Worm (Caenorhabditis elegans) whole organism, mixed stage, embryonic: ENCODE data around the gene nrx-1.

Experiments
- M03D4.4 ChIP-seq: sonication (generic microtip); optimal IDR thresholded peaks from 2 replicates; lab custom pipeline; 2017; ENCODE audit warnings: mild to moderate bottlenecking, missing genetic modification characterization, missing compliant biosample characterization
- blmp-1 ChIP-seq: fragments of 150-350 bp; optimal IDR thresholded peaks from 2 replicates; lab custom pipeline; 2014; ENCODE audit warnings: missing biosample characterization, missing genetic modification characterization
- ceh-39 ChIP-seq: fragments of 150-350 bp; optimal IDR thresholded peaks from 2 replicates; lab custom pipeline; 2014; ENCODE audit warnings: missing biosample characterization, missing genetic modification characterization
- ceh-43 ChIP-seq: fragments of 200-800 bp; sonication (Bioruptor generic); optimal IDR thresholded peaks from 2 replicates; lab custom pipeline; 2018; ENCODE audit warnings: mild to moderate bottlenecking, missing genetic modification characterization, moderate library complexity, missing compliant biosample characterization
- ceh-83 ChIP-seq: fragments of 200-800 bp; sonication (Bioruptor generic); optimal IDR thresholded peaks from 2 replicates; lab custom pipeline; 2018; ENCODE audit warnings: mild to moderate bottlenecking, missing genetic modification characterization, missing compliant biosample characterization
- ces-1 ChIP-seq: fragments of 150-350 bp; optimal IDR thresholded peaks from 2 replicates; lab custom pipeline; 2014; ENCODE audit warnings: missing biosample characterization, missing genetic modification reagents, missing genetic modification characterization
- cnd-1 ChIP-seq: fragments of 200-800 bp; sonication (Bioruptor generic); optimal IDR thresholded peaks from 2 replicates; lab custom pipeline; 2018; ENCODE audit warnings: mild to moderate bottlenecking, missing genetic modification characterization, missing compliant biosample characterization
- drap-1 ChIP-seq: fragments of 200-800 bp; sonication (Bioruptor generic); optimal IDR thresholded peaks from 3 replicates; lab custom pipeline; 2018; ENCODE audit warnings: mild to moderate bottlenecking, missing genetic modification characterization, missing compliant biosample characterization
- elt-1 ChIP-seq: sonication (generic microtip); optimal IDR thresholded peaks from 2 replicates; lab custom pipeline; 2017; ENCODE audit warnings: missing genetic modification characterization, mild to moderate bottlenecking, missing compliant biosample characterization, antibody characterized with exemption, moderate library complexity, borderline replicate concordance; ENCODE audit not compliant: insufficient read depth
- elt-3 ChIP-seq: fragments of 150-350 bp; optimal IDR thresholded peaks from 2 replicates; lab custom pipeline; 2014; ENCODE audit warnings: missing biosample characterization, missing genetic modification characterization
- flh-1 ChIP-seq: fragments of 200-800 bp; sonication (Bioruptor generic); optimal IDR thresholded peaks from 2 replicates; lab custom pipeline; 2018; ENCODE audit warnings: mild to moderate bottlenecking, missing genetic modification characterization, moderate library complexity, missing compliant biosample characterization
- ham-2 ChIP-seq: fragments of 200-800 bp; sonication (Bioruptor generic); optimal IDR thresholded peaks from 2 replicates; lab custom pipeline; 2018; ENCODE audit warnings: mild to moderate bottlenecking, missing genetic modification characterization, missing compliant biosample characterization
- hlh-1 ChIP-seq: fragments of 150-350 bp; optimal IDR thresholded peaks from 2 replicates; lab custom pipeline; 2014; ENCODE audit warnings: missing biosample characterization, missing genetic modification reagents, missing genetic modification characterization
- lin-32 ChIP-seq: fragments of 200-800 bp; sonication (Bioruptor generic); optimal IDR thresholded peaks from 2 replicates; lab custom pipeline; 2018; ENCODE audit warnings: mild to moderate bottlenecking, missing genetic modification characterization, missing compliant biosample characterization
- lsy-2 ChIP-seq: fragments of 150-350 bp; optimal IDR thresholded peaks from 2 replicates; lab custom pipeline; 2014; ENCODE audit warnings: missing biosample characterization, missing genetic modification characterization
- mab-5 ChIP-seq: fragments of 150-350 bp; optimal IDR thresholded peaks from 2 replicates; lab custom pipeline; 2014; ENCODE audit warnings: missing biosample characterization, missing genetic modification characterization
- nhr-12 ChIP-seq: fragments of 150-350 bp; optimal IDR thresholded peaks from 2 replicates; lab custom pipeline; 2014; ENCODE audit warnings: missing biosample characterization, missing genetic modification characterization
- nhr-237 ChIP-seq: fragments of 150-350 bp; optimal IDR thresholded peaks from 2 replicates; lab custom pipeline; 2014; ENCODE audit warnings: missing biosample characterization, missing genetic modification characterization
- nhr-28 ChIP-seq: fragments of 150-350 bp; optimal IDR thresholded peaks from 2 replicates; lab custom pipeline; 2014; ENCODE audit warnings: missing biosample characterization, missing genetic modification characterization
- nhr-76 ChIP-seq: sonication (generic microtip); optimal IDR thresholded peaks from 2 replicates; lab custom pipeline; 2017; ENCODE audit warnings: missing biosample characterization, missing genetic modification characterization
- pha-4 ChIP-seq: fragments of 150-350 bp; optimal IDR thresholded peaks from 2 replicates; lab custom pipeline; 2018; ENCODE audit warnings: missing biosample characterization, missing genetic modification reagents, missing genetic modification characterization
- sem-2 ChIP-seq: fragments of 200-800 bp; sonication (Bioruptor generic); optimal IDR thresholded peaks from 2 replicates; lab custom pipeline; 2018; ENCODE audit warnings: mild to moderate bottlenecking, missing genetic modification characterization, missing compliant biosample characterization
- snpc-4 ChIP-seq: fragments of 150-350 bp; optimal IDR thresholded peaks from 2 replicates; lab custom pipeline; 2014; ENCODE audit warnings: missing biosample characterization, missing genetic modification characterization
- sptf-1 ChIP-seq: sonication (generic microtip); optimal IDR thresholded peaks from 2 replicates; lab custom pipeline; 2017; ENCODE audit warnings: mild to moderate bottlenecking, missing genetic modification characterization, moderate library complexity, missing compliant biosample characterization
- tbx-8 ChIP-seq: fragments of 200-800 bp; sonication (Bioruptor generic); optimal IDR thresholded peaks from 2 replicates; lab custom pipeline; 2018; ENCODE audit warnings: mild to moderate bottlenecking, missing genetic modification characterization, moderate library complexity, missing compliant biosample characterization
- unc-120 ChIP-seq: sonication (generic microtip); optimal IDR thresholded peaks from 2 replicates; lab custom pipeline; 2017; ENCODE audit warnings: missing genetic modification characterization, missing compliant biosample characterization; ENCODE audit not compliant: poor library complexity, severe bottlenecking
- unc-39 ChIP-seq: fragments of 150-350 bp; optimal IDR thresholded peaks from 2 replicates; lab custom pipeline; 2014; ENCODE audit warnings: missing biosample characterization, missing genetic modification characterization
- unc-62 ChIP-seq: fragments of 150-350 bp; optimal IDR thresholded peaks from 2 replicates; lab custom pipeline; 2014; ENCODE audit warnings: missing biosample characterization, missing genetic modification reagents, missing genetic modification characterization
- zip-8 ChIP-seq: fragments of 150-350 bp; optimal IDR thresholded peaks from 2 replicates; lab custom pipeline; 2014; ENCODE audit warnings: missing biosample characterization, missing genetic modification characterization
- ztf-11 ChIP-seq: fragments of 150-350 bp; optimal IDR thresholded peaks from 2 replicates; lab custom pipeline; 2014; ENCODE audit warnings: missing biosample characterization, missing genetic modification characterization

Gene nrx-1

DNA sequence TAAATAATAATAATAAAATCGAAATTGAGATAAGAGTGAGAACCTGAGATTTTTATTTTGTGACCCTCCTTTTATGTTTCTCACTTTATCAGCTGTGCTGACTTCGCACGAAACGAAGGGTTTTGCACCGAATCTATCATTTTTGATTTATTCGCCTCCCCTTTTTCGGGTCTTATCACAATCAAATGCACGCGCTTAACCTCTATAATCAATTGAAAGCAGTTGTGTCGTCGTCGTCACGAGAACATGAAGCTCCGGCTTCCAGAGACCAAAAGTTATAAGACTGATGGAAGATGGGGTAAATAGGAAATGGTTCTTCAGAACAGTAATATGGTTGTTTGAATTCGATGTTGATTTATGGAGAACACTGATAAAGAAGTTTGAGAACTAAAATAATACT lies 23.7 kb upstream of the nrx-1 start, which contains the start of gene D1054.18:
Gene D1054.18, minus strand, starts transcription at position 45 of the 400 bp plus-strand sequence.
- TF ChIP-seq elt-1 (tag; lab: Kevin White, UChicago) (no peak), M03D4.4 (no peak), lin-32 (GFP tag; lab: Kevin White, UChicago) (no peak), zip-8 (tag; lab: Kevin White, UChicago) (no peak), drap-1 (no peak), elt-3 (tag; lab: Kevin White, UChicago) (no peak), lsy-2 (tag; lab: Kevin White, UChicago) (no peak), ceh-83 (GFP tag; lab: Kevin White, UChicago) (no peak), hlh-1 (tag; lab: Kevin White, UChicago) (no peak), unc-39 (tag; lab: Kevin White, UChicago) (no peak), ham-2 (GFP tag; lab: Kevin White, UChicago) (no peak), flh-1 (GFP tag; lab: Kevin White, UChicago) (no peak)

DNA sequence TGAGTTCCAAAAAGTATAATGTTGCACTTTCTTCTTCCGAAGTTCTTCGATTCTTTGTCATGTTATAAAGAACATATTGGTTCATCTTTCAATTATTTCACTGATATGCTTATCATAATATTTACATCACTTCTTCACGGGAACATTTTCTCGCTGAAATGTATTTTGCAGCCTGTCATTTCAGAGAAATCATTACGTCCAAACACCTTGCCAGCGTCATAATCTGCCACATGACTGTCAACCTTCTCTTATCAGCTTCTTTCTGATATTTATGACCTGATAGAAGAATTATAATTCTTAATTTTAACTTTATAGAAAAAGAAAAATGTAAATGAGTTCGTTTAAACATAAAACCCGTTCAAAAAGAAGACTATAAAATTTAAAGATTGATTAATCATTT lies 22.8 kb upstream of the nrx-1 start:
- TF ChIP-seq sptf-1 (tag; lab: Kevin White, UChicago), result no peak
- TF ChIP-seq unc-39 (tag; lab: Kevin White, UChicago), result no peak
- TF ChIP-seq lin-32 (GFP tag; lab: Kevin White, UChicago), result no peak
- no peak for TF ChIP-seq nhr-76 (tag; lab: Kevin White, UChicago)
- no peak for TF ChIP-seq mab-5 (tag; lab: Kevin White, UChicago)
- TF ChIP-seq M03D4.4, result no peak
- no peak for TF ChIP-seq ceh-43 (GFP tag; lab: Kevin White, UChicago)
- no peak for TF ChIP-seq unc-120
- TF ChIP-seq drap-1, result no peak
- TF ChIP-seq ham-2 (GFP tag; lab: Kevin White, UChicago), result no peak
- no peak for TF ChIP-seq ceh-39
- no peak for TF ChIP-seq unc-62
- TF ChIP-seq nhr-28 (tag; lab: Kevin White, UChicago), result no peak
- no peak for TF ChIP-seq ztf-11 (tag; lab: Kevin White, UChicago)
- TF ChIP-seq ceh-83 (GFP tag; lab: Kevin White, UChicago), result no peak
- no peak for TF ChIP-seq elt-1 (tag; lab: Kevin White, UChicago)
- TF ChIP-seq ces-1, result no peak
- TF ChIP-seq cnd-1 (tag; lab: Kevin White, UChicago), result no peak
- TF ChIP-seq, all 35 proteins: peak for 0

DNA sequence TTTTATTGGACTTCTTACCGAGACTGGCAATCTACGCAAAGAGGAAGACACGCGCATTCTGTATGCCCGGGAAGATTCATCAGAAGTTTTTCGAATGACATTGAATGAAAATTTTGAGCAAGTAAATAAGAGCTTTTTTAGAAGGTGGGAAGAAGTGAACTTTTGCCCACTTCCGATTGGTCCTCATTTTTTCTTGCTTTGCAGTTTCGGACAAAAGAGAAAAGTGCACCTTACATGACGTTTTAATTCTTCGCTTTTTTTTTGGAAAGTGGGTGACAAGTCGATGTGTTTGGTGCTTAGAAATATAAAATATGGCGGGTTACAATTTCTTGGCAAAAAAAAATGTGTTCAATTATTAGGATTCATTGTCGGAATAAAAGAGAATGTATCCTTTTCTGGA lies 20.4 kb upstream of the nrx-1 start, which contains the start of gene secs-1:
Gene secs-1, minus strand, starts transcription at position 101 of the 400 bp plus-strand sequence.
- TF ChIP-seq nhr-12 (tag; lab: Kevin White, UChicago), result no peak
- TF ChIP-seq unc-62, result no peak
- no peak for TF ChIP-seq ceh-43 (GFP tag; lab: Kevin White, UChicago)
- no peak for TF ChIP-seq flh-1 (GFP tag; lab: Kevin White, UChicago)
- no peak for TF ChIP-seq nhr-237 (tag; lab: Kevin White, UChicago)
- TF ChIP-seq sem-2 (GFP tag; lab: Kevin White, UChicago), result no peak
- no peak for TF ChIP-seq drap-1
- no peak for TF ChIP-seq elt-3 (tag; lab: Kevin White, UChicago)
- no peak for TF ChIP-seq blmp-1 (tag; lab: Kevin White, UChicago)
- TF ChIP-seq M03D4.4, result no peak
- TF ChIP-seq cnd-1 (tag; lab: Kevin White, UChicago), result no peak
- no peak for TF ChIP-seq tbx-8 (GFP tag; lab: Kevin White, UChicago)
- no peak for TF ChIP-seq elt-1 (tag; lab: Kevin White, UChicago)

DNA sequence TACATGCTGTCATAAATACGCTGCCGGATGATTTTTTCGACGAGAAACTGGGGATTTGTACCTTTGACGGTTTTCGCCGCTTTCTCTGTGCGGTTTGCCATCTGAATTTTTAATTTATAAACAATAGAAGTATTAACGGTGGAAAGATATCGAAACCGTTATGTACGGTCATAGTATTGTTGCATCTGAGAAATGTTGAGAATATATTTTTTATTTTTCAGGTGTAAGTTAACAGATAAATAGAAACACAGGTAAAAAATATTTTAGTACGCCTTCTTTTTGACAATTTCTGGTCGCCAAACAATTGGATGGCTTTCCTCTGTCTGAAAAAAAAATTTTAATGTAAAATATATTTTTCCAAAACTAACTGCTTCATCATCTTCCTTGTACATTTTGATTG lies 18.9 kb upstream of the nrx-1 start, which contains the start of gene prp-38:
Gene prp-38, minus strand, starts transcription at position 101 of the 400 bp plus-strand sequence.
- TF ChIP-seq nhr-76 (tag; lab: Kevin White, UChicago) (no peak), nhr-12 (tag; lab: Kevin White, UChicago) (no peak), tbx-8 (GFP tag; lab: Kevin White, UChicago) (no peak), elt-3 (tag; lab: Kevin White, UChicago) (no peak), snpc-4 (tag; lab: Kevin White, UChicago) (no peak), nhr-28 (tag; lab: Kevin White, UChicago) (no peak), pha-4 (tag; lab: Kevin White, UChicago) (no peak), unc-62 (no peak), cnd-1 (tag; lab: Kevin White, UChicago) (no peak), ceh-43 (GFP tag; lab: Kevin White, UChicago) (no peak), lsy-2 (tag; lab: Kevin White, UChicago) (no peak)
- TF ChIP-seq, all 35 proteins: peak for 0
